Worm (Caenorhabditis elegans) whole organism, L1 larva: Measurements from ENCODE around the gene cif-1.

Source experiments
- C16A3.4 ChIP-seq: fragments of 150-350 bp; optimal IDR thresholded peaks from 2 replicates; lab custom pipeline; 2014; ENCODE audit warnings: missing biosample characterization, missing genetic modification characterization
- F16B12.6 ChIP-seq: fragments of 150-350 bp; optimal IDR thresholded peaks from 2 replicates; lab custom pipeline; 2014; ENCODE audit warnings: missing biosample characterization, missing genetic modification characterization
- aly-2 ChIP-seq: fragments of 150-350 bp; optimal IDR thresholded peaks from 2 replicates; lab custom pipeline; 2014; ENCODE audit warnings: missing biosample characterization, missing genetic modification characterization
- blmp-1 ChIP-seq: fragments of 150-350 bp; optimal IDR thresholded peaks from 2 replicates; lab custom pipeline; 2014; ENCODE audit warnings: missing biosample characterization, missing genetic modification characterization
- ceh-82 ChIP-seq, 3 experiments: fragments of 150-350 bp in 1 of 3; sonication (generic microtip) in 2 of 3; optimal IDR thresholded peaks; 2 replicates each; lab custom pipeline; 2014 to 2017; ENCODE audit warnings: missing biosample characterization in 3 of 3, missing genetic modification characterization in 3 of 3
- ceh-88 ChIP-seq: fragments of 200-800 bp; sonication (Bioruptor generic); IDR thresholded peaks from 2 replicates; pipeline ENCODE4 v1.3.6; 2022; ENCODE audit warnings: missing genetic modification characterization, missing compliant biosample characterization
- ceh-90 ChIP-seq: sonication (generic microtip); optimal IDR thresholded peaks from 2 replicates; lab custom pipeline; 2016; ENCODE audit warnings: missing genetic modification characterization, missing compliant biosample characterization
- ces-1 ChIP-seq: fragments of 150-350 bp; optimal IDR thresholded peaks from 2 replicates; lab custom pipeline; 2014; ENCODE audit warnings: missing biosample characterization, missing genetic modification reagents, missing genetic modification characterization
- dsc-1 ChIP-seq: sonication (generic microtip); optimal IDR thresholded peaks from 2 replicates; lab custom pipeline; 2016; ENCODE audit warnings: mild to moderate bottlenecking, missing genetic modification characterization, missing compliant biosample characterization
- egl-13 ChIP-seq: sonication (generic microtip); optimal IDR thresholded peaks from 2 replicates; lab custom pipeline; 2016; ENCODE audit warnings: missing genotype, missing genetic modification reagents, missing genetic modification characterization, missing compliant biosample characterization
- elt-2 ChIP-seq: sonication (generic microtip); optimal IDR thresholded peaks from 2 replicates; lab custom pipeline; 2016; ENCODE audit warnings: missing genetic modification characterization, mild to moderate bottlenecking, inconsistent platforms, missing compliant biosample characterization, missing genetic modification reagents
- elt-3 ChIP-seq, 6 experiments: fragments of 150-350 bp in 1 of 6; sonication (generic microtip); optimal IDR thresholded peaks; 2 replicates each; lab custom pipeline; 2017 to 2018; ENCODE audit warnings: missing biosample characterization in 6 of 6, missing genetic modification characterization in 6 of 6, inconsistent platforms in 1 of 6
- fkh-10 ChIP-seq: sonication (generic microtip); optimal IDR thresholded peaks from 2 replicates; lab custom pipeline; 2017; ENCODE audit warnings: missing biosample characterization, missing genetic modification reagents, missing genetic modification characterization
- fkh-4 ChIP-seq: sonication (generic microtip); optimal IDR thresholded peaks from 2 replicates; lab custom pipeline; 2016; ENCODE audit warnings: missing compliant biosample characterization, missing genetic modification characterization, borderline replicate concordance
- fos-1 ChIP-seq: fragments of 150-350 bp; optimal IDR thresholded peaks from 2 replicates; lab custom pipeline; 2014; ENCODE audit warnings: missing biosample characterization, missing genetic modification characterization
- hlh-17 ChIP-seq: fragments of 200-800 bp; sonication (Bioruptor generic); optimal IDR thresholded peaks from 2 replicates; lab custom pipeline; 2018; ENCODE audit warnings: missing genetic modification characterization, mild to moderate bottlenecking, missing compliant biosample characterization, moderate library complexity, borderline replicate concordance
- lin-14 ChIP-seq: fragments of 200-800 bp; sonication (Bioruptor generic); optimal IDR thresholded peaks from 2 replicates; lab custom pipeline; 2018; ENCODE audit warnings: mild to moderate bottlenecking, missing genetic modification characterization, moderate library complexity, missing compliant biosample characterization
- lin-15B ChIP-seq: fragments of 150-350 bp; sonication (generic microtip); optimal IDR thresholded peaks from 3 replicates; lab custom pipeline; 2014; ENCODE audit warnings: missing biosample characterization, missing genetic modification characterization
- lin-35 ChIP-seq, 2 experiments: fragments of 150-350 bp; optimal IDR thresholded peaks; 2 replicates each; lab custom pipeline; 2014; ENCODE audit warnings: missing biosample characterization in 2 of 2, missing genetic modification characterization in 2 of 2, missing genetic modification reagents in 2 of 2
- lin-39 ChIP-seq: fragments of 150-350 bp; optimal IDR thresholded peaks from 2 replicates; lab custom pipeline; 2014; ENCODE audit warnings: missing biosample characterization, missing genetic modification reagents, missing genetic modification characterization
- lsy-2 ChIP-seq, 2 experiments: fragments of 150-350 bp; optimal IDR thresholded peaks; 2 replicates each; lab custom pipeline; 2014; ENCODE audit warnings: missing biosample characterization in 2 of 2, missing genetic modification characterization in 2 of 2
- mab-9 ChIP-seq: fragments of 200-800 bp; sonication (Bioruptor generic); IDR thresholded peaks from 2 replicates; pipeline ENCODE4 v1.3.6; 2022; ENCODE audit warnings: missing genetic modification reagents, missing genetic modification characterization, missing compliant biosample characterization
- mef-2 ChIP-seq: fragments of 150-350 bp; optimal IDR thresholded peaks from 2 replicates; lab custom pipeline; 2014; ENCODE audit warnings: missing biosample characterization, missing genetic modification characterization
- mep-1 ChIP-seq: fragments of 150-350 bp; optimal IDR thresholded peaks from 2 replicates; lab custom pipeline; 2014; ENCODE audit warnings: missing biosample characterization, missing genetic modification characterization
- nhr-12 ChIP-seq: sonication (generic microtip); optimal IDR thresholded peaks from 2 replicates; lab custom pipeline; 2017; ENCODE audit warnings: missing biosample characterization, missing genetic modification characterization
- nhr-47 ChIP-seq: sonication (generic microtip); optimal IDR thresholded peaks from 2 replicates; lab custom pipeline; 2016; ENCODE audit warnings: mild to moderate bottlenecking, missing genetic modification characterization, moderate library complexity, missing compliant biosample characterization
- nhr-76 ChIP-seq: sonication (generic microtip); optimal IDR thresholded peaks from 2 replicates; lab custom pipeline; 2017; ENCODE audit warnings: missing biosample characterization, missing genetic modification characterization
- nhr-77 ChIP-seq: fragments of 150-350 bp; optimal IDR thresholded peaks from 2 replicates; lab custom pipeline; 2014; ENCODE audit warnings: missing biosample characterization, missing genetic modification characterization
- nhr-84 ChIP-seq: sonication (generic microtip); optimal IDR thresholded peaks from 2 replicates; lab custom pipeline; 2017; ENCODE audit warnings: missing biosample characterization, missing genetic modification characterization
- nhr-85 ChIP-seq: sonication (generic microtip); peaks from one replicate; lab custom pipeline; 2016; ENCODE audit warnings: missing genetic modification characterization, inconsistent platforms, missing compliant biosample characterization
- pag-3 ChIP-seq: sonication (generic microtip); optimal IDR thresholded peaks from 2 replicates; lab custom pipeline; 2017; ENCODE audit warnings: missing genetic modification characterization, mild to moderate bottlenecking, missing compliant biosample characterization, antibody characterized with exemption, borderline replicate concordance; ENCODE audit not compliant: insufficient read depth
- snpc-4 ChIP-seq: fragments of 150-350 bp; optimal IDR thresholded peaks from 2 replicates; lab custom pipeline; 2014; ENCODE audit warnings: missing biosample characterization, missing genetic modification characterization
- tlp-1 ChIP-seq: fragments of 150-350 bp; optimal IDR thresholded peaks from 2 replicates; lab custom pipeline; 2014; ENCODE audit warnings: missing biosample characterization, missing genetic modification characterization
- unc-30 ChIP-seq: sonication (generic microtip); optimal IDR thresholded peaks from 2 replicates; lab custom pipeline; 2017; ENCODE audit warnings: missing biosample characterization, missing genetic modification characterization
- unc-86 ChIP-seq: sonication (generic microtip); optimal IDR thresholded peaks from 2 replicates; lab custom pipeline; 2016; ENCODE audit warnings: missing genetic modification characterization, missing compliant biosample characterization
- unc-98 ChIP-seq: fragments of 200-800 bp; sonication (Bioruptor generic); IDR thresholded peaks from 2 replicates; pipeline ENCODE4 v1.3.6; 2022; ENCODE audit warnings: missing genetic modification characterization, missing compliant biosample characterization
- vab-15 ChIP-seq: sonication (generic microtip); optimal IDR thresholded peaks from 2 replicates; lab custom pipeline; 2017; ENCODE audit warnings: missing genotype, mild to moderate bottlenecking, missing genetic modification characterization, missing compliant biosample characterization
- zip-4 ChIP-seq: fragments of 200-800 bp; sonication (Bioruptor generic); optimal IDR thresholded peaks from 2 replicates; lab custom pipeline; 2018; ENCODE audit warnings: mild to moderate bottlenecking, missing genetic modification characterization, moderate library complexity, missing compliant biosample characterization
- ztf-11 ChIP-seq, 2 experiments: sonication (generic microtip); optimal IDR thresholded peaks; 2 replicates each; lab custom pipeline; 2016 to 2017; ENCODE audit warnings: missing genetic modification characterization in 2 of 2, missing biosample characterization in 1 of 2, missing compliant biosample characterization in 1 of 2

The cif-1 gene

DNA sequence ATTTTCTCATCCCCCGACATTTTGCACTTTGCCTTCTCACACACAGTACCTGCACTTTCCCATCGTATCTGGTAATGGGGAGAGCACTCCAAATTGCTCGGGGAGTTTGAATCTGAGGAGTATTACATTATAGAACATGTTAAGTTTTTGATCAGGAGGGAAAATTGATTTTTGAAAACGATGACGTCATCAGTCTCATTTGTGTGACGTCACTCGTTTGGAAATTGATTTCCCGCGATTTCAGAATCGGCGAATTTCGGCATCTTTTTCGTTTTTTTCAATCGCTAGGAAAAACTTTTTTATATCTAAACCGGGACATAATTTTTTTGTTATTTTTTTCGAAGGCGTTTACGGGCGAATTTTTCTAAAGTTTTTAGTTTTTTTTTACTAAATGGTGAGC, 37.2 kb downstream of the cif-1 start:
- no peak for TF ChIP-seq fkh-10 (GFP tag; lab: Kevin White, UChicago)
- TF ChIP-seq mep-1 = no peak
- TF ChIP-seq lin-39 = no peak
- TF ChIP-seq unc-30 (tag; lab: Kevin White, UChicago) = no peak
- TF ChIP-seq ceh-90 (tag; lab: Kevin White, UChicago) = no peak
- no peak for TF ChIP-seq unc-98 (GFP tag; lab: Robert Waterston, UW)

DNA sequence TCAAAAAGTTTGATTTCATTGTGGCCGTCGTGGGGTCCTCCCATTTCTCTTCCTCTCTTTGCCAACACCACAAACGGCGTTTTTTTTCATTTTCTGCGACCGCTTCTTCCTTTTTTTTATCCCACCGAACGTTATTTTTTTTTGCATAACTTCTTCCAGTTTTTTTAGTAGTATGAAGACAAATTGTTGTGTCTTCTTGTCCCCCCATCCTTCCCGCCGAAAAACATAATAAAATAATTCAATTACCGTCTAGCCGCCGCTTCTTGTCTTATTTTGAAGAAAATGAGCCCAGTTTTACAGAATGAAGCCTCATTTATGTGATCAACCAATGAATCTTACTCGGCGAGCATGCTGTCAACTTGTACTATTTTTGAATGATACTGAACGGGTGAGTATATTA, 41.3 kb downstream of the cif-1 start, which contains the start of gene F29B9.12:
TSS of gene F29B9.12 (plus strand) at position 301 of the 400 bp plus-strand sequence.
- TF ChIP-seq lsy-2 (tag; optimal IDR thresholded peaks at IDR 0.05; lab: Kevin White, UChicago) = no peak
- TF ChIP-seq snpc-4 (tag; lab: Kevin White, UChicago) = no peak
- no peak for TF ChIP-seq F16B12.6
- TF ChIP-seq fos-1 (tag; lab: Kevin White, UChicago) = no peak
- TF ChIP-seq hlh-17 (GFP tag; lab: Kevin White, UChicago) = no peak
- TF ChIP-seq lin-15B (tag; lab: Kevin White, UChicago) = no peak
- TF ChIP-seq, all 84 proteins: peak for 0

- TF ChIP-seq unc-98 (GFP tag; lab: Robert Waterston, UW) = no peak
- no peak for TF ChIP-seq mef-2 (tag; lab: Kevin White, UChicago)
These were observed 42.7 kb downstream of the cif-1 start for ce11 chrIV:4667835-4668234.

ce11 chrIV:4667383-4667782, 43.2 kb downstream of the cif-1 start:
- TF ChIP-seq mab-9 (GFP tag; lab: Robert Waterston, UW) (peak; percentile 63), lin-14 (GFP tag; lab: Kevin White, UChicago) (peak; percentile 46), ceh-82 (tag; optimal IDR thresholded peaks at IDR 0.05; lab: Kevin White, UChicago) (peak in 1 of 3 experiments; percentile 2), dsc-1 (no peak), nhr-47 (no peak), nhr-12 (no peak)

ce11 chrIV:4665079-4665478, 45.5 kb downstream of the cif-1 start, which contains the start of gene F29B9.1:
TSS of gene F29B9.1 (plus strand) at chrIV:4665379.
- no peak for TF ChIP-seq mep-1
- no peak for TF ChIP-seq mef-2 (tag; lab: Kevin White, UChicago)
- TF ChIP-seq ces-1 (GFP tag; lab: Kevin White, UChicago) = no peak
- no peak for TF ChIP-seq elt-3 (tag; optimal IDR thresholded peaks at IDR 0.05; lab: Kevin White, UChicago)
- TF ChIP-seq nhr-12 = no peak

DNA sequence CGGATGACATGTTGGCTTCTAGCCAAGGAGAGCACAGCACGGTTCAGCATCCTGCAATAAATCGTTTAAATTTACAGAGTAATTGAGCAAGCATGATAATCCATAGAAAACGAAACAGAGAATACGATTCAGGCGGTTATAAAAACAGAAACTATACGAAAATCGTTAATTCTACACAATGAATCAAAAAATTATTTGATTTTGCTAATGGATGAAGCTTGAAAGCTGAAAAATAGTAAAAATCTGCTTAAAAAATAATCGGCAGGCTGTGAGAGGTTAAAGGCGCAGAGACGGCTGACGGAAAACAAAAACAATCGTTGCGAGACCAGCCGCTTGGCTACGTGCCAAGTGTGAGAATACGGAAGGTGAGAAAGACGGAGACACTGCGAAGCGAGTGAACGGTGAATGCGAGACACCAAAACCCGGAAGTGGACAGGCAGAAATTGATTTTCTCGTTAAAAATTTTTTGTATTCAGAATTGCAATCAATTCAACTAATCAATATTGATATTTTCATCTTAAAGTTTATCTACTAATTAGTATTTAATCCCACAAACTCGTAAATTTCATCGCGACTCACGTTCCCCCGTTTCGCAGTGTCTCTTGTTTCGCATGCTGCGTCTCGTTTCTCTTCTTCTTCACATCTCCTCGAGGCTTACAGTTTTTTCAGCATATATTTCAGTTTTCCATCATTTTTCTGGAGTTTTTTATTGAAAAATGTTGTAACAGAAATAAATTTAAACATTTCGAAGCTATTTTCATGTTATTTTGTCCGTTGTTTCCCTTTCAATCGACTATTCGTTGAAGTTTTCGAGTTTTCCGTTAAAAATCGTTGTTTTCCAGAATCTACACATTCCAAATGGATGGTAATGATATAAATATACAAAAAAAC, 50.2 kb downstream of the cif-1 start, which contains the start of the genes F29B9.11 and jmjd-1.2:
TSS of gene F29B9.11 (minus strand) at position 51 of the 891 bp plus-strand sequence.
TSS of gene jmjd-1.2 (plus strand) at position 841 of the 891 bp plus-strand sequence.
- TF ChIP-seq aly-2 (tag; lab: Kevin White, UChicago) (peak; percentile 76), hlh-17 (GFP tag; lab: Kevin White, UChicago) (no peak), dsc-1 (peak; percentile 94), snpc-4 (tag; lab: Kevin White, UChicago) (peak; percentile 33), nhr-76 (tag; lab: Kevin White, UChicago) (no peak), nhr-85 (tag; lab: Kevin White, UChicago) (peak; percentile 98), elt-2 (tag; lab: Kevin White, UChicago) (peak; percentile 82), C16A3.4 (tag; lab: Kevin White, UChicago) (peak; percentile 80), lin-35 (GFP tag; optimal IDR thresholded peaks at IDR 0.05; lab: Kevin White, UChicago) (peak; percentile 80 to 87), pag-3 (tag; lab: Kevin White, UChicago) (no peak), vab-15 (peak; percentile 95), zip-4 (GFP tag; lab: Kevin White, UChicago) (peak; percentile 53), fkh-4 (tag; lab: Kevin White, UChicago) (peak; percentile 81), lsy-2 (tag; optimal IDR thresholded peaks at IDR 0.05; lab: Kevin White, UChicago) (peak; percentile 93), mef-2 (tag; lab: Kevin White, UChicago) (no peak), nhr-84 (tag; lab: Kevin White, UChicago) (peak; percentile 27), ztf-11 (tag; optimal IDR thresholded peaks at IDR 0.05; lab: Kevin White, UChicago) (peak in 1 of 2 experiments; percentile 91), unc-86 (tag; lab: Kevin White, UChicago) (peak; percentile 94), nhr-77 (tag; lab: Kevin White, UChicago) (peak; percentile 68), fkh-10 (GFP tag; lab: Kevin White, UChicago) (peak; percentile 85), egl-13 (peak; percentile 95), elt-3 (tag; optimal IDR thresholded peaks at IDR 0.05; lab: Kevin White, UChicago) (peak in 2 of 6 experiments; percentile 31 to 51), tlp-1 (tag; lab: Kevin White, UChicago) (no peak), ces-1 (GFP tag; lab: Kevin White, UChicago) (no peak), ceh-88 (GFP tag; lab: Robert Waterston, UW) (peak; percentile 88), blmp-1 (tag; lab: Kevin White, UChicago) (peak; percentile 60)
